Worm (Caenorhabditis elegans): ENCODE data around the gene dyrb-1.

ce11 chrII:9108905-9109551 lies 2.1 kb upstream of the dyrb-1 start, which contains the start of gene T24H10.4:
- TF ChIP-seq ama-1 (optimal IDR thresholded peaks at IDR 0.05) = no peak
- no peak for TF ChIP-seq tbx-2 (tag; optimal IDR thresholded peaks at IDR 0.05)
- no peak for TF ChIP-seq ceh-8 (GFP tag; optimal IDR thresholded peaks at IDR 0.05)
- no peak for TF ChIP-seq skn-1 (tag; optimal IDR thresholded peaks at IDR 0.05)
- TF ChIP-seq irx-1 (tag; optimal IDR thresholded peaks at IDR 0.05) = no peak
